Worm (Caenorhabditis elegans) whole organism, L4 larva: ENCODE results near the gene ima-1.

Experiments used
- dpl-1 ChIP-seq: fragments of 150-350 bp; optimal IDR thresholded peaks from 2 replicates; lab custom pipeline; 2014; ENCODE audit warnings: missing biosample characterization, missing genetic modification reagents, missing genetic modification characterization
- duxl-1 ChIP-seq: sonication (generic microtip); optimal IDR thresholded peaks from 2 replicates; lab custom pipeline; 2016; ENCODE audit warnings: mild to moderate bottlenecking, missing genetic modification characterization, moderate library complexity, missing compliant biosample characterization; ENCODE audit not compliant: poor library complexity
- lin-15B ChIP-seq: fragments of 150-350 bp; sonication (generic microtip); optimal IDR thresholded peaks from 3 replicates; lab custom pipeline; 2014; ENCODE audit warnings: missing biosample characterization, missing genetic modification characterization
- mep-1 ChIP-seq: fragments of 150-350 bp; sonication (generic microtip); optimal IDR thresholded peaks from 3 replicates; lab custom pipeline; 2014; ENCODE audit warnings: missing biosample characterization, missing genetic modification characterization
- nhr-11 ChIP-seq: fragments of 150-350 bp; optimal IDR thresholded peaks from 2 replicates; lab custom pipeline; 2014; ENCODE audit warnings: missing biosample characterization, missing genetic modification characterization
- nhr-77 ChIP-seq: fragments of 150-350 bp; optimal IDR thresholded peaks from 2 replicates; lab custom pipeline; 2014; ENCODE audit warnings: missing biosample characterization, missing genetic modification characterization
- sdz-12 ChIP-seq: fragments of 200-800 bp; sonication (Bioruptor generic); optimal IDR thresholded peaks from 2 replicates; lab custom pipeline; 2018; ENCODE audit warnings: mild to moderate bottlenecking, missing genetic modification characterization, missing compliant biosample characterization
- set-16 ChIP-seq: fragments of 200-800 bp; sonication (Bioruptor generic); IDR thresholded peaks from 2 replicates; pipeline ENCODE4 v1.3.6; 2022; ENCODE audit warnings: missing genetic modification reagents, missing genetic modification characterization, missing compliant biosample characterization
- unc-130 ChIP-seq: sonication (generic microtip); optimal IDR thresholded peaks from 2 replicates; lab custom pipeline; 2016; ENCODE audit warnings: missing genetic modification reagents, missing genetic modification characterization, missing compliant biosample characterization
- zag-1 ChIP-seq: fragments of 150-350 bp; optimal IDR thresholded peaks from 2 replicates; lab custom pipeline; 2014; ENCODE audit warnings: missing biosample characterization, missing genetic modification characterization

ce11 chrV:11268791-11269190 is 29.3 kb downstream of the ima-1 start, which contains the start of gene str-115:
- TF ChIP-seq unc-130 (GFP tag; lab: Kevin White, UChicago) (no peak), duxl-1 (tag; lab: Kevin White, UChicago) (no peak), nhr-77 (tag; lab: Kevin White, UChicago) (no peak), lin-15B (tag; lab: Kevin White, UChicago) (no peak), zag-1 (tag; lab: Kevin White, UChicago) (no peak), dpl-1 (GFP tag; lab: Kevin White, UChicago) (no peak), sdz-12 (GFP tag; lab: Kevin White, UChicago) (no peak), nhr-11 (tag; lab: Kevin White, UChicago) (no peak), mep-1 (tag; lab: Kevin White, UChicago) (no peak), set-16 (GFP tag; lab: Robert Waterston, UW) (no peak)
